Worm (Caenorhabditis elegans): ENCODE measurements around the gene F16H6.8.

The F16H6.8 gene

ce11 chrV:18178659-18179058, 37.4 kb downstream of the F16H6.8 start, which contains the start of gene C31G12.4:
Gene C31G12.4, minus strand, starts transcription at chrV:18178759.
- TF ChIP-seq ceh-83 (GFP tag; optimal IDR thresholded peaks at IDR 0.05), result no peak
- no peak for TF ChIP-seq nhr-2 (tag; optimal IDR thresholded peaks at IDR 0.05)
- no peak for TF ChIP-seq nhr-12 (tag; optimal IDR thresholded peaks at IDR 0.05)
- no peak for TF ChIP-seq cnd-1 (tag; optimal IDR thresholded peaks at IDR 0.05)
- no peak for TF ChIP-seq mls-2 (tag; optimal IDR thresholded peaks at IDR 0.05)
- TF ChIP-seq lin-13 (tag; optimal IDR thresholded peaks at IDR 0.05), result no peak
- TF ChIP-seq zip-8 (tag; optimal IDR thresholded peaks at IDR 0.05), result no peak
- TF ChIP-seq flh-1 (GFP tag; optimal IDR thresholded peaks at IDR 0.05), result no peak
- TF ChIP-seq lsy-2 (tag; optimal IDR thresholded peaks at IDR 0.05), result no peak
- TF ChIP-seq unc-39 (tag; optimal IDR thresholded peaks at IDR 0.05), result no peak
- TF ChIP-seq unc-62 (GFP tag; optimal IDR thresholded peaks at IDR 0.05), result no peak
- TF ChIP-seq tbx-8 (GFP tag; optimal IDR thresholded peaks at IDR 0.05), result no peak
- no peak for TF ChIP-seq ceh-39 (tag; optimal IDR thresholded peaks at IDR 0.05)
- TF ChIP-seq M03D4.4 (tag; optimal IDR thresholded peaks at IDR 0.05), result no peak
- no peak for TF ChIP-seq lin-32 (GFP tag; optimal IDR thresholded peaks at IDR 0.05)
- no peak for TF ChIP-seq ztf-11 (tag; optimal IDR thresholded peaks at IDR 0.05)
- no peak for TF ChIP-seq elt-1 (tag; optimal IDR thresholded peaks at IDR 0.05; ENCODE audit: borderline replicate concordance, insufficient read depth)
- TF ChIP-seq ceh-43 (GFP tag; optimal IDR thresholded peaks at IDR 0.05), result no peak
- TF ChIP-seq pha-4 (tag; optimal IDR thresholded peaks at IDR 0.05), result no peak
- TF ChIP-seq drap-1 (GFP tag; optimal IDR thresholded peaks at IDR 0.05), result no peak

DNA sequence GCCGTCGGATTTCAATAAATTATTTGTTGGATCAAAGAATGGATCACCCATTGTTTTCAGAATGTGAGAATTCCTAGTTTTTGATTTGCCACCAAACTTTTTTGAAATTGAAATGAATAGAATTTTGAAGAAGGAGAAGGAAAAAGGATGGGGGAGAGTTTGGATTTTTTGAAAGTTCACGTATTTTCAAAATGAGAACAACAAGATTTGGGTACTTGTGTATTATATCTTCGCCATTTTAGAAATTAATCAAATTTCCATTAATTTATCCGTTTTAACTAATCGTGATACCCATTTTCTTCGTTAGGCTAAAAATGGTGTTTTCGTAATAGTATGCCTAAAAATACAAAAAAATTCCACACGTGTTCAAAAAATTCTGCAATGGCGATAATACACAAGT, 44.5 kb downstream of the F16H6.8 start, which contains the start of gene C14A6.8:
Gene C14A6.8, minus strand, starts transcription at position 101 of the 400 bp plus-strand sequence.
- TF ChIP-seq ceh-83 (GFP tag; optimal IDR thresholded peaks at IDR 0.05) (no peak), unc-39 (tag; optimal IDR thresholded peaks at IDR 0.05) (no peak), pha-4 (tag; optimal IDR thresholded peaks at IDR 0.05) (no peak), sptf-1 (tag; optimal IDR thresholded peaks at IDR 0.05) (no peak), lin-32 (GFP tag; optimal IDR thresholded peaks at IDR 0.05) (no peak), nhr-76 (tag; optimal IDR thresholded peaks at IDR 0.05) (no peak), sem-2 (GFP tag; optimal IDR thresholded peaks at IDR 0.05) (no peak), ztf-11 (tag; optimal IDR thresholded peaks at IDR 0.05) (no peak), mep-1 (tag; optimal IDR thresholded peaks at IDR 0.05) (no peak), zip-8 (tag; optimal IDR thresholded peaks at IDR 0.05) (no peak), hlh-1 (tag; optimal IDR thresholded peaks at IDR 0.05) (no peak), ceh-43 (GFP tag; optimal IDR thresholded peaks at IDR 0.05) (no peak), blmp-1 (tag; optimal IDR thresholded peaks at IDR 0.05) (no peak), elt-1 (tag; optimal IDR thresholded peaks at IDR 0.05; ENCODE audit: borderline replicate concordance, insufficient read depth) (no peak), mab-5 (tag; optimal IDR thresholded peaks at IDR 0.05) (no peak), drap-1 (GFP tag; optimal IDR thresholded peaks at IDR 0.05) (no peak), lin-13 (tag; optimal IDR thresholded peaks at IDR 0.05) (no peak), M03D4.4 (tag; optimal IDR thresholded peaks at IDR 0.05) (no peak)

DNA sequence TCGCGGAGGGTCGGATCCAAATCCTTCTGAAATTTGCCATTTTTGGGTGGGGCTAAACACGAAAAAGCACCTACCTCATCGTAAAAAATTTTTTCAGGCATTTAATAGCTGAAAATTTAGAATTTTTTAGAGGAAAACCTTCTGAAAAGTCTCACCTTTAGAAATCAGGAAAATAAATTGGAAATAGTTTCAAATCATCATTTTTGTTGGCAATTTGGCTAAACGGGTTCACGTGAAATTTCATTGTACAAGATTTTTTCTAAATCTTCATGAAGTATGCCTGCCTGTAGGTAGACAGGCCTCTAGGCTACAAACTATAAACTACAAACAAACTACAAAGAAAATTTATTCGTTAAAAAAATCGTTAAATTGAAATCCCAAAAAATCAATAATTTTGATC, 47.8 kb downstream of the F16H6.8 start, which contains the start of gene C14A6.7:
Gene C14A6.7, minus strand, starts transcription at position 101 of the 400 bp plus-strand sequence.
- TF ChIP-seq nhr-28 (tag; optimal IDR thresholded peaks at IDR 0.05) (no peak), nhr-237 (tag; optimal IDR thresholded peaks at IDR 0.05) (no peak), sem-2 (GFP tag; optimal IDR thresholded peaks at IDR 0.05) (no peak), mab-5 (tag; optimal IDR thresholded peaks at IDR 0.05) (no peak), lsy-2 (tag; optimal IDR thresholded peaks at IDR 0.05) (no peak), zip-8 (tag; optimal IDR thresholded peaks at IDR 0.05) (no peak)

DNA sequence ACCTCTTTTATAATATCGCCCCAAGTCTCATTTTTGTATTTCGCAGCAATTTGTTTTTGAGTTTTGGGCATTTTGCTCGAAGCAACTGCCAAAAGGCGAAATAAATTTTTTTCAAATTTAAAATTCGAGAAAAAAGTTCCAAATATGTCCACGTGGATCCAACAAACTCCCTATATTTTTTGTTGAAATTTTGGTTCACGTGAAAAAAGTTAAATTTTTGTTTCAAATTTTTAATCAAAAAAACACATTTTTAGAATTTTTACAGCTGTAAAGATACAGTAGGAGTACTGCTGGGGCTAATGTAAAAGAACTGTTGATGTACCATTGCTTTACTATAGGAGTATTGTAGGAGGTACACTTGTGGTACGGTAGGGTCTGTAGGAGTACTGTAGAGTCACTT, 48.9 kb downstream of the F16H6.8 start, which contains the start of gene C14A6.6:
Gene C14A6.6, minus strand, starts transcription at position 101 of the 400 bp plus-strand sequence.
- TF ChIP-seq ztf-11 (tag; optimal IDR thresholded peaks at IDR 0.05), result no peak
- TF ChIP-seq tbx-8 (GFP tag; optimal IDR thresholded peaks at IDR 0.05), result no peak
- no peak for TF ChIP-seq elt-1 (tag; optimal IDR thresholded peaks at IDR 0.05; ENCODE audit: borderline replicate concordance, insufficient read depth)
- TF ChIP-seq ceh-43 (GFP tag; optimal IDR thresholded peaks at IDR 0.05), result no peak
- TF ChIP-seq nhr-76 (tag; optimal IDR thresholded peaks at IDR 0.05), result no peak
- TF ChIP-seq ham-2 (GFP tag; optimal IDR thresholded peaks at IDR 0.05), result no peak
- no peak for TF ChIP-seq lin-13 (tag; optimal IDR thresholded peaks at IDR 0.05)
- no peak for TF ChIP-seq ceh-83 (GFP tag; optimal IDR thresholded peaks at IDR 0.05)
- no peak for TF ChIP-seq nhr-12 (tag; optimal IDR thresholded peaks at IDR 0.05)
- TF ChIP-seq elt-3 (tag; optimal IDR thresholded peaks at IDR 0.05), result no peak

DNA sequence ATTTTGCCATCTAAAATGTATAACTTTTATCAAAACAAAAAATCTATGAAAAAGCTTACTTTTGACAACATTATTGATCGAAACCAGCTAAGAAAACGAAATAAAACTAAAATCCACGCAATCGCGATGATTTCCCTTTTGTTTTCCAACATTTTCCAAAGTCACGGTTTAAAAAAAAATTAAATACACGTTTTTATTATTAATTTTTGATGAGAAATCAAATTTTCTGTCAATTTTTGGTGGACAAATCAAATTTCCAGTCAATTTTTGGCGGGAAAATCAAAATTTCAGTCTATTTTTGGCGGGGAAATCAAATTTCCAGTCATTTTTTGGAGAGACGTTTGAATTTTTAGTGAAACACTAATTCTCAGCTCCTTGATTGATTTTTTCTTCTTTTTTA, 51.3 kb downstream of the F16H6.8 start, which contains the start of gene C14A6.5:
Gene C14A6.5, minus strand, starts transcription at position 101 of the 400 bp plus-strand sequence.
- TF ChIP-seq blmp-1 (tag; optimal IDR thresholded peaks at IDR 0.05) (no peak), ceh-39 (tag; optimal IDR thresholded peaks at IDR 0.05) (no peak), bed-3 (GFP tag; optimal IDR thresholded peaks at IDR 0.05) (no peak), ztf-11 (tag; optimal IDR thresholded peaks at IDR 0.05) (no peak)

Data from whole organism, mixed stage, embryonic.